Worm (Caenorhabditis elegans) whole organism, young adult: ENCODE measurements around the gene ZC506.1.
A peak's percentile ranks its signal among the peaks of the same experiment; 100 is the strongest.

Experiments
- B0035.1 ChIP-seq: sonication (generic microtip); optimal IDR thresholded peaks from 2 replicates; lab custom pipeline; 2016; ENCODE audit warnings: missing genetic modification characterization, mild to moderate bottlenecking, missing compliant biosample characterization, missing genotype, missing genetic modification reagents
- D2030.7 ChIP-seq: fragments of 200-800 bp; sonication (Bioruptor generic); IDR thresholded peaks from 2 replicates; pipeline ENCODE4 v1.3.6; 2022; ENCODE audit warnings: missing genetic modification reagents, missing genetic modification characterization, missing compliant biosample characterization
- F22D6.2 ChIP-seq: sonication (generic microtip); optimal IDR thresholded peaks from 2 replicates; lab custom pipeline; 2016; ENCODE audit warnings: mild to moderate bottlenecking, missing genetic modification characterization, missing compliant biosample characterization
- F49E8.2 ChIP-seq: sonication (generic microtip); optimal IDR thresholded peaks from 3 replicates; lab custom pipeline; 2017; ENCODE audit warnings: missing genetic modification characterization, mild to moderate bottlenecking, missing compliant biosample characterization, antibody characterized with exemption, moderate library complexity; ENCODE audit not compliant: insufficient read depth
- F52B5.7 ChIP-seq: sonication (generic microtip); optimal IDR thresholded peaks from 2 replicates; lab custom pipeline; 2016; ENCODE audit warnings: mild to moderate bottlenecking, missing genetic modification characterization, missing compliant biosample characterization
- T26A5.8 ChIP-seq: sonication (generic microtip); optimal IDR thresholded peaks from 2 replicates; lab custom pipeline; 2016; ENCODE audit warnings: missing genetic modification characterization, missing compliant biosample characterization
- Y53F4B.3 ChIP-seq: fragments of 200-800 bp; sonication (Bioruptor generic); IDR thresholded peaks from 2 replicates; pipeline ENCODE4 v1.3.6; 2022; ENCODE audit warnings: missing genetic modification reagents, missing genetic modification characterization, missing compliant biosample characterization
- Y56A3A.18 ChIP-seq: fragments of 200-800 bp; sonication (Bioruptor generic); IDR thresholded peaks from 2 replicates; pipeline ENCODE4 v1.3.6; 2022; ENCODE audit warnings: missing genetic modification reagents, missing genetic modification characterization, missing compliant biosample characterization
- Y79H2A.3 ChIP-seq: fragments of 200-800 bp; sonication (Bioruptor generic); conservative IDR thresholded peaks from 2 replicates; pipeline ENCODE4 v1.3.6; 2022; ENCODE audit warnings: missing genetic modification reagents, missing genetic modification characterization, missing compliant biosample characterization
- akir-1 ChIP-seq: fragments of 200-800 bp; sonication (Bioruptor generic); optimal IDR thresholded peaks from 2 replicates; lab custom pipeline; 2018; ENCODE audit warnings: mild to moderate bottlenecking, missing genetic modification characterization, moderate library complexity, missing compliant biosample characterization
- atf-7 ChIP-seq: sonication (generic microtip); optimal IDR thresholded peaks from 2 replicates; lab custom pipeline; 2017; ENCODE audit warnings: mild to moderate bottlenecking, missing genetic modification characterization, missing compliant biosample characterization
- attf-6 ChIP-seq: fragments of 200-800 bp; sonication (Bioruptor generic); IDR thresholded peaks from 2 replicates; pipeline ENCODE4 v1.3.6; 2022; ENCODE audit warnings: missing genetic modification reagents, missing genetic modification characterization, missing compliant biosample characterization
- ccch-3 ChIP-seq: fragments of 200-800 bp; sonication (Bioruptor generic); optimal IDR thresholded peaks from 2 replicates; lab custom pipeline; 2018; ENCODE audit warnings: mild to moderate bottlenecking, missing genetic modification characterization, missing compliant biosample characterization
- cebp-2 ChIP-seq: fragments of 200-800 bp; sonication (Bioruptor generic); IDR thresholded peaks from 2 replicates; pipeline ENCODE4 v1.3.6; 2022; ENCODE audit warnings: missing genetic modification characterization, missing compliant biosample characterization
- ceh-58 ChIP-seq: fragments of 200-800 bp; sonication (Bioruptor generic); IDR thresholded peaks from 2 replicates; pipeline ENCODE4 v1.3.6; 2022; ENCODE audit warnings: missing genetic modification characterization, missing compliant biosample characterization
- egl-44 ChIP-seq: fragments of 200-800 bp; sonication (Bioruptor generic); IDR thresholded peaks from 2 replicates; pipeline ENCODE4 v1.3.6; 2022; ENCODE audit warnings: missing genetic modification reagents, missing genetic modification characterization, missing compliant biosample characterization
- gei-17 ChIP-seq: fragments of 200-800 bp; sonication (Bioruptor generic); optimal IDR thresholded peaks from 2 replicates; lab custom pipeline; 2018; ENCODE audit warnings: mild to moderate bottlenecking, missing genetic modification characterization, missing compliant biosample characterization
- hlh-26 ChIP-seq: fragments of 200-800 bp; sonication (Bioruptor generic); conservative IDR thresholded peaks from 2 replicates; pipeline ENCODE4 v1.3.6; 2022; ENCODE audit warnings: missing genetic modification reagents, missing genetic modification characterization, missing compliant biosample characterization
- lag-1 ChIP-seq: fragments of 200-800 bp; sonication (Bioruptor generic); IDR thresholded peaks from 2 replicates; pipeline ENCODE4 v1.3.6; 2022; ENCODE audit warnings: missing genetic modification reagents, missing genetic modification characterization, missing compliant biosample characterization
- let-526 ChIP-seq: fragments of 200-800 bp; sonication (Bioruptor generic); IDR thresholded peaks from 2 replicates; pipeline ENCODE4 v1.3.6; 2022; ENCODE audit warnings: missing genetic modification reagents, missing genetic modification characterization, missing compliant biosample characterization
- lin-40 ChIP-seq: sonication (generic microtip); optimal IDR thresholded peaks from 2 replicates; lab custom pipeline; 2016; ENCODE audit warnings: missing genetic modification characterization, mild to moderate bottlenecking, missing compliant biosample characterization, missing genotype, missing genetic modification reagents
- lir-1 ChIP-seq: fragments of 200-800 bp; sonication (Bioruptor generic); conservative IDR thresholded peaks from 2 replicates; pipeline ENCODE4 v1.3.6; 2022; ENCODE audit warnings: missing genetic modification reagents, missing genetic modification characterization, missing compliant biosample characterization
- lsy-27 ChIP-seq: sonication (generic microtip); optimal IDR thresholded peaks from 2 replicates; lab custom pipeline; 2017; ENCODE audit warnings: missing genetic modification characterization, mild to moderate bottlenecking, missing compliant biosample characterization, antibody characterized with exemption, missing genotype, borderline replicate concordance; ENCODE audit not compliant: insufficient read depth
- madf-10 ChIP-seq: sonication (generic microtip); optimal IDR thresholded peaks from 2 replicates; lab custom pipeline; 2016; ENCODE audit warnings: mild to moderate bottlenecking, missing genetic modification characterization, missing compliant biosample characterization
- madf-6 ChIP-seq: fragments of 200-800 bp; sonication (Bioruptor generic); IDR thresholded peaks from 2 replicates; pipeline ENCODE4 v1.3.6; 2022; ENCODE audit warnings: missing genetic modification reagents, missing genetic modification characterization, missing compliant biosample characterization
- nhr-120 ChIP-seq: fragments of 200-800 bp; sonication (Bioruptor generic); IDR thresholded peaks from 2 replicates; pipeline ENCODE4 v1.3.6; 2022; ENCODE audit warnings: missing genetic modification characterization, missing compliant biosample characterization
- nhr-179 ChIP-seq: sonication (generic microtip); optimal IDR thresholded peaks from 2 replicates; lab custom pipeline; 2016; ENCODE audit warnings: mild to moderate bottlenecking, missing genetic modification characterization, missing compliant biosample characterization
- nhr-27 ChIP-seq: fragments of 200-800 bp; sonication (Bioruptor generic); optimal IDR thresholded peaks from 2 replicates; lab custom pipeline; 2018; ENCODE audit warnings: mild to moderate bottlenecking, missing genetic modification characterization, moderate library complexity, missing compliant biosample characterization
- nhr-80 ChIP-seq: sonication (generic microtip); optimal IDR thresholded peaks from 2 replicates; lab custom pipeline; 2016; ENCODE audit warnings: missing genetic modification characterization, missing compliant biosample characterization
- nhr-90 ChIP-seq: sonication (generic microtip); optimal IDR thresholded peaks from 2 replicates; lab custom pipeline; 2016; ENCODE audit warnings: missing genotype, mild to moderate bottlenecking, missing genetic modification characterization, missing compliant biosample characterization
- pbrm-1 ChIP-seq: fragments of 200-800 bp; sonication (Bioruptor generic); IDR thresholded peaks from 2 replicates; pipeline ENCODE4 v1.3.6; 2022; ENCODE audit warnings: missing genetic modification reagents, missing genetic modification characterization, missing compliant biosample characterization
- rcor-1 ChIP-seq: fragments of 200-800 bp; sonication (Bioruptor generic); IDR thresholded peaks from 2 replicates; pipeline ENCODE4 v1.3.6; 2022; ENCODE audit warnings: missing genetic modification reagents, missing genetic modification characterization, missing compliant biosample characterization
- rpc-1 ChIP-seq, 2 experiments: fragments of 150-350 bp in 1 of 2; sonication (generic microtip) in 1 of 2; optimal IDR thresholded peaks; 2 replicates each; lab custom pipeline; 2014 to 2018; ENCODE audit warnings: missing biosample characterization in 1 of 2, missing genetic modification characterization in 1 of 2, missing genetic modification reagents in 1 of 2, missing genotype in 1 of 2
- snpc-1.1 ChIP-seq: sonication (generic microtip); optimal IDR thresholded peaks from 2 replicates; lab custom pipeline; 2017; ENCODE audit warnings: missing genetic modification characterization, mild to moderate bottlenecking, missing compliant biosample characterization, antibody characterized with exemption, moderate library complexity, missing genotype, missing genetic modification reagents; ENCODE audit not compliant: insufficient read depth
- zim-3 ChIP-seq: sonication (generic microtip); optimal IDR thresholded peaks from 2 replicates; lab custom pipeline; 2017; ENCODE audit warnings: mild to moderate bottlenecking, missing genetic modification characterization, moderate library complexity, missing compliant biosample characterization

The ZC506.1 gene

DNA sequence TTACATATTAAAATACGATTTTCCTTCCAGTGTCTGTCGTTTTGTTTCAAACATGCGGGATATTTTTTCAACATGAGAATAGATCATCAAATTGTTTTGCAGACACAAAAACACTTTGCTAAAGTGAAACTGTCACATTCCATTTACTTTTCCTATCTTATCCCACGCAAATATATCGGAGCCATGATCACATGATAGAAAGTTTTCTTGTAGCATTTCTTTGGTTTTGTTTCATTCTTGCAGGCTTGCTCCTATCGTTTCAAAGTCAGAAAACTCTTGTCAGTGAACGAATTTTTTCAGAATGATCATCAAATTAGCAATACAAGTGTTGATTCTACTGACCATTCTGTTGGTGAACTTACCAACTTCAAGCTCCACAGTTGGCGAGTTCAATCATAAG is 37.5 kb upstream of the ZC506.1 start, which contains the start of gene C17G1.2:
Gene C17G1.2 (plus strand): TSS at position 301 of the 400 bp plus-strand sequence.
- TF ChIP-seq D2030.7 (GFP tag; lab: Robert Waterston, UW) (no peak), nhr-90 (no peak), nhr-179 (tag; lab: Kevin White, UChicago) (no peak), attf-6 (GFP tag; lab: Robert Waterston, UW) (no peak), lag-1 (GFP tag; lab: Robert Waterston, UW) (no peak), F52B5.7 (tag; lab: Kevin White, UChicago) (no peak), rcor-1 (GFP tag; lab: Robert Waterston, UW) (no peak), rpc-1 (optimal IDR thresholded peaks at IDR 0.05; lab: Kevin White, UChicago) (no peak), rpc-1 (tag; optimal IDR thresholded peaks at IDR 0.05; lab: Kevin White, UChicago) (no peak), T26A5.8 (tag; lab: Kevin White, UChicago) (no peak), F22D6.2 (tag; lab: Kevin White, UChicago) (no peak), madf-6 (GFP tag; lab: Robert Waterston, UW) (no peak), gei-17 (GFP tag; lab: Kevin White, UChicago) (no peak), B0035.1 (tag; lab: Kevin White, UChicago) (no peak)

DNA sequence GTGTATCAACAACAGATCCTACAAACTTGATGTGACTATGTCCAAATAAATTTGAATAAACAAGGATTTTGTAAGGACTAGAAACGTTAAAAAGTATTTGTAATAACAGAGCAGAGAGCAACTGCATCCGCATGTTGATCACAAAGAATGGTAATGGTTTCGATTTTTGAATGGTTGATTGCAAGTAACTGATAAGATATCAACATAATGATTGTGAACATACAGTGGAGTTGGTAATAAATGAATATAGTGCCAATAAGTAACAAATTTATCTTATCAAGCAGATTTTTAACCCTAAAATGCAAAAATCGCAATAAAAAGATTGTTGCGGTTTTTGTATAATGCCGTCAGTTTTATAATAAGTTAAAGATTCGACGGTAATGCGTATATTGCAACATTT is 33.8 kb upstream of the ZC506.1 start, which contains the start of gene ugt-23:
Gene ugt-23 (minus strand): TSS at position 212 of the 400 bp plus-strand sequence.
- TF ChIP-seq Y79H2A.3 (GFP tag; lab: Robert Waterston, UW) (no peak), nhr-80 (tag; lab: Kevin White, UChicago) (peak; percentile 38)

ce11 chrX:9927993-9928392 is 30.8 kb upstream of the ZC506.1 start:
- no peak for TF ChIP-seq ccch-3 (GFP tag; lab: Kevin White, UChicago)
- TF ChIP-seq nhr-120 (GFP tag; lab: Robert Waterston, UW), result no peak
- no peak for TF ChIP-seq Y53F4B.3 (GFP tag; lab: Robert Waterston, UW)
- TF ChIP-seq lir-1 (GFP tag; lab: Robert Waterston, UW), result no peak
- TF ChIP-seq lin-40 (tag; lab: Kevin White, UChicago), result no peak
- no peak for TF ChIP-seq Y79H2A.3 (GFP tag; lab: Robert Waterston, UW)
- no peak for TF ChIP-seq let-526
- no peak for TF ChIP-seq madf-10 (tag; lab: Kevin White, UChicago)
- TF ChIP-seq nhr-27, result no peak
- TF ChIP-seq rcor-1 (GFP tag; lab: Robert Waterston, UW), result no peak
- no peak for TF ChIP-seq snpc-1.1 (tag; lab: Kevin White, UChicago)
- no peak for TF ChIP-seq zim-3
- TF ChIP-seq hlh-26 (GFP tag; lab: Robert Waterston, UW), result no peak
- no peak for TF ChIP-seq cebp-2 (GFP tag; lab: Robert Waterston, UW)
- no peak for TF ChIP-seq akir-1 (GFP tag; lab: Kevin White, UChicago)
- no peak for TF ChIP-seq atf-7 (tag; lab: Kevin White, UChicago)
- no peak for TF ChIP-seq egl-44

- TF ChIP-seq ceh-58 (GFP tag; lab: Robert Waterston, UW) (no peak), pbrm-1 (GFP tag; lab: Robert Waterston, UW) (no peak), nhr-80 (tag; lab: Kevin White, UChicago) (no peak), lsy-27 (no peak), cebp-2 (GFP tag; lab: Robert Waterston, UW) (no peak), F49E8.2 (tag; lab: Kevin White, UChicago) (no peak), Y56A3A.18 (GFP tag; lab: Robert Waterston, UW) (no peak)
Observed at ce11 chrX:9931362-9931761, 27.4 kb upstream of the ZC506.1 start, which contains the start of gene nra-3. nra-3 (minus strand) TSS chrX:9931462.
